Worm (Caenorhabditis elegans) whole organism, L1 larva: ENCODE measurements around the gene F30B5.11.
A peak's percentile ranks its signal among the peaks of the same experiment; 100 is the strongest.

ENCODE experiments used
- egl-27 ChIP-seq, 2 experiments: fragments of 150-350 bp in 1 of 2; sonication (generic microtip); optimal IDR thresholded peaks; 3 replicates each; lab custom pipeline; 2017 to 2018; ENCODE audit warnings: missing biosample characterization in 2 of 2, missing genetic modification characterization in 2 of 2, missing genetic modification reagents in 2 of 2
- tbx-2 ChIP-seq: sonication (generic microtip); optimal IDR thresholded peaks from 2 replicates; lab custom pipeline; 2016; ENCODE audit warnings: missing genetic modification characterization, missing compliant biosample characterization
- vab-15 ChIP-seq: sonication (generic microtip); optimal IDR thresholded peaks from 2 replicates; lab custom pipeline; 2017; ENCODE audit warnings: missing genotype, mild to moderate bottlenecking, missing genetic modification characterization, missing compliant biosample characterization

ce11 chrIV:4171531-4172163, 48.2 kb downstream of the F30B5.11 start, which contains the start of the genes K08D10.13 and rnp-2:
- TF ChIP-seq tbx-2 (tag; lab: Kevin White, UChicago) = peak; percentile 60
- no peak for TF ChIP-seq egl-27 (tag; optimal IDR thresholded peaks at IDR 0.05; lab: Kevin White, UChicago)
- TF ChIP-seq vab-15 (tag; lab: Kevin White, UChicago) = no peak
